Worm (Caenorhabditis elegans): Measurements from ENCODE around the gene srx-21.

DNA sequence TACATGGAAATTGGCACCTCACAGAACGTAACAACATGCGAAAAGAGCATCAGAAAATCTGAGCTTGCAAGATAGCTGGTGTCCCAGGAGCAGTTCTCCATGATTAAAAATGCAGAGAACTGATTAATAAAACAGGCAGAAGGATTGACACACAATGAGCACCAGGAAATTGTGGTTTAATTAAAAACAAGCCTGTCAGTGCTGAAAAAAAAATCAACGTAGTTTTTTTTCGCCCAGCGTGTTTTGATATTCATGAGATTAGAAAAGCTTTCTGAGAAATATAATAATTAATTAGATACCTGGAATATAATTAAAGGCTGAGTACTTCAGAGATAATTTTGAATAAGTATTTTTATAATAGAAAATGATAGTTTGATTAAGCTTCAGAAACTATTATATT lies 19.2 kb upstream of the srx-21 start, which contains the start of gene srh-246:
- no peak for TF ChIP-seq ama-1 (optimal IDR thresholded peaks at IDR 0.05)
- no peak for TF ChIP-seq unc-55 (GFP tag; optimal IDR thresholded peaks at IDR 0.05)
- TF ChIP-seq lin-11 (tag; optimal IDR thresholded peaks at IDR 0.05), result no peak
- no peak for TF ChIP-seq tbx-2 (tag; optimal IDR thresholded peaks at IDR 0.05)
- no peak for TF ChIP-seq unc-3 (GFP tag; conservative IDR thresholded peaks at IDR 0.05)
- no peak for TF ChIP-seq unc-3 (tag; optimal IDR thresholded peaks at IDR 0.05)
- no peak for TF ChIP-seq gmeb-2 (tag; optimal IDR thresholded peaks at IDR 0.05)
- no peak for TF ChIP-seq zip-5 (tag; optimal IDR thresholded peaks at IDR 0.05)
